Fruit fly (Drosophila melanogaster) whole organism, wandering third instar larva: ENCODE results near the gene CG4789.

ENCODE experiments used
- CG32264 ChIP-seq: fragments of 200-800 bp; sonication (Bioruptor generic); optimal IDR thresholded peaks from 2 replicates; lab custom pipeline; 2016; ENCODE audit warnings: missing biosample characterization, missing genetic modification characterization
- CG9705 ChIP-seq: fragments of 200-800 bp; sonication (Bioruptor generic); optimal IDR thresholded peaks from 2 replicates; lab custom pipeline; 2018; ENCODE audit warnings: missing biosample characterization, mild to moderate bottlenecking, missing genetic modification characterization
- Dif ChIP-seq: fragments of 200-275, 200-300 bp; sonication (Bioruptor generic); optimal IDR thresholded peaks from 2 replicates; lab custom pipeline; 2018; ENCODE audit warnings: missing biosample characterization, missing genetic modification characterization; ENCODE audit not compliant: partially characterized antibody
- GATAd ChIP-seq: sonication (Bioruptor generic); optimal IDR thresholded peaks from 2 replicates; lab custom pipeline; 2016; ENCODE audit warnings: missing biosample characterization, missing genetic modification characterization
- HLH106 ChIP-seq: fragments of 200-800 bp; optimal IDR thresholded peaks from 3 replicates; lab custom pipeline; 2019; ENCODE audit warnings: missing biosample characterization, mild to moderate bottlenecking, missing genetic modification characterization, moderate library complexity
- Hr78 ChIP-seq: fragments of >200 bp; optimal IDR thresholded peaks from 2 replicates; lab custom pipeline; 2017; ENCODE audit warnings: missing biosample characterization, missing genetic modification characterization
- Hr83 ChIP-seq: fragments of 200-300 bp; sonication (Bioruptor generic); optimal IDR thresholded peaks from 2 replicates; lab custom pipeline; 2016; ENCODE audit warnings: missing biosample characterization, mild to moderate bottlenecking, missing genetic modification characterization, moderate library complexity; ENCODE audit not compliant: poor library complexity, severe bottlenecking
- Jra ChIP-seq: sonication (Bioruptor generic); optimal IDR thresholded peaks from 2 replicates; lab custom pipeline; 2016; ENCODE audit warnings: missing biosample characterization, missing genetic modification characterization
- Mio ChIP-seq: sonication (Bioruptor generic); optimal IDR thresholded peaks from 2 replicates; lab custom pipeline; 2016; ENCODE audit warnings: missing biosample characterization, missing genetic modification characterization
- Myc ChIP-seq: fragments of >200 bp; optimal IDR thresholded peaks from 2 replicates; lab custom pipeline; 2017
- N ChIP-seq: fragments of >200 bp; optimal IDR thresholded peaks from 2 replicates; lab custom pipeline; 2018; ENCODE audit warnings: missing biosample characterization, missing external identifiers, missing genetic modification characterization
- OdsH ChIP-seq: fragments of 200-800 bp; sonication (Bioruptor generic); optimal IDR thresholded peaks from 2 replicates; lab custom pipeline; 2016; ENCODE audit warnings: missing biosample characterization, mild to moderate bottlenecking, missing genetic modification characterization
- Rel ChIP-seq, 2 experiments: fragments of 200-800 bp; sonication (Bioruptor generic) in 1 of 2; optimal IDR thresholded peaks; 2 replicates in 1 of 2; 3 replicates in 1 of 2; lab custom pipeline; 2016 to 2019; ENCODE audit warnings: mild to moderate bottlenecking in 2 of 2, missing biosample characterization in 2 of 2, missing genetic modification characterization in 2 of 2, moderate library complexity in 1 of 2
- Sp1 ChIP-seq: fragments of 200-800 bp; sonication (Bioruptor generic); optimal IDR thresholded peaks from 3 replicates; lab custom pipeline; 2019; ENCODE audit warnings: missing biosample characterization, mild to moderate bottlenecking, missing genetic modification characterization, moderate library complexity
- Vsx2 ChIP-seq: fragments of 200-300, 225-300 bp; sonication (Bioruptor generic); optimal IDR thresholded peaks from 2 replicates; lab custom pipeline; 2018; ENCODE audit warnings: missing biosample characterization, missing genetic modification characterization; ENCODE audit not compliant: partially characterized antibody
- br ChIP-seq: fragments of 200-800 bp; sonication (Bioruptor generic); optimal IDR thresholded peaks from 2 replicates; lab custom pipeline; 2016; ENCODE audit warnings: missing biosample characterization, missing genetic modification characterization
- brk ChIP-seq: fragments of 200-800 bp; sonication (Bioruptor generic); optimal IDR thresholded peaks from 2 replicates; lab custom pipeline; 2016; ENCODE audit warnings: missing biosample characterization, mild to moderate bottlenecking, missing genetic modification characterization
- dmrt93B ChIP-seq: fragments of 200-800 bp; sonication (Bioruptor generic); optimal IDR thresholded peaks from 2 replicates; lab custom pipeline; 2018; ENCODE audit warnings: missing biosample characterization, mild to moderate bottlenecking, missing genetic modification characterization
- dsf ChIP-seq: sonication (Bioruptor generic); optimal IDR thresholded peaks from 2 replicates; lab custom pipeline; 2016; ENCODE audit warnings: missing biosample characterization, missing genetic modification characterization, borderline replicate concordance
- ey ChIP-seq: fragments of 200-800 bp; sonication (Bioruptor generic); optimal IDR thresholded peaks from 2 replicates; lab custom pipeline; 2016; ENCODE audit warnings: missing biosample characterization, missing genetic modification characterization
- foxo ChIP-seq, 2 experiments: fragments of 200-800 bp; sonication (Bioruptor generic); optimal IDR thresholded peaks; 2 replicates in 1 of 2; 3 replicates in 1 of 2; lab custom pipeline; 2016 to 2017; ENCODE audit warnings: missing biosample characterization in 2 of 2, missing genetic modification characterization in 2 of 2
- fru ChIP-seq: fragments of 200-800 bp; sonication (Bioruptor generic); optimal IDR thresholded peaks from 3 replicates; lab custom pipeline; 2016; ENCODE audit warnings: missing biosample characterization, mild to moderate bottlenecking, missing genetic modification characterization
- h ChIP-seq: fragments of 200-800 bp; sonication (Bioruptor generic); optimal IDR thresholded peaks from 3 replicates; lab custom pipeline; 2016; ENCODE audit warnings: missing biosample characterization, mild to moderate bottlenecking, missing genetic modification characterization
- lola ChIP-seq: fragments of >200 bp; optimal IDR thresholded peaks from 2 replicates; lab custom pipeline; 2017; ENCODE audit warnings: missing biosample characterization, missing genetic modification characterization
- pan ChIP-seq: fragments of >200 bp; optimal IDR thresholded peaks from 2 replicates; lab custom pipeline; 2017
- psq ChIP-seq: fragments of 200-800 bp; sonication (Bioruptor generic); optimal IDR thresholded peaks from 3 replicates; lab custom pipeline; 2017; ENCODE audit warnings: missing biosample characterization, mild to moderate bottlenecking, missing genetic modification characterization, moderate library complexity
- rgr ChIP-seq: fragments of 200-800 bp; sonication (Bioruptor generic); optimal IDR thresholded peaks from 3 replicates; lab custom pipeline; 2016; ENCODE audit warnings: missing biosample characterization, mild to moderate bottlenecking, missing genetic modification characterization
- sage ChIP-seq: fragments of 200-800 bp; sonication (Bioruptor generic); optimal IDR thresholded peaks from 2 replicates; lab custom pipeline; 2016; ENCODE audit warnings: missing biosample characterization, mild to moderate bottlenecking, missing genetic modification characterization
- sv ChIP-seq: fragments of 200-800 bp; sonication (Bioruptor generic); optimal IDR thresholded peaks from 3 replicates; lab custom pipeline; 2016; ENCODE audit warnings: missing biosample characterization, missing genetic modification characterization
- tai ChIP-seq: sonication (Bioruptor generic); optimal IDR thresholded peaks from 2 replicates; lab custom pipeline; 2016; ENCODE audit warnings: missing biosample characterization, missing genetic modification characterization
- usp ChIP-seq: fragments of >200 bp; optimal IDR thresholded peaks from 2 replicates; lab custom pipeline; 2017; ENCODE audit warnings: missing biosample characterization, missing genetic modification characterization

Gene CG4789

dm6 chrX:16803299-16803698 is 2.6 kb downstream of the CG4789 start, which contains the start of the genes Rai1 and CG13005:
Gene Rai1, minus strand, starts transcription at chrX:16803344.
Gene CG13005, plus strand, starts transcription at chrX:16803650.
- no peak for TF ChIP-seq Sp1 (GFP tag; lab: Kevin White, UChicago)
- TF ChIP-seq CG9705, result no peak
- peak; percentile 67 for TF ChIP-seq Myc (lab: Kevin White, UChicago)

dm6 chrX:16805768-16806167 is 5.0 kb downstream of the CG4789 start, which contains the start of gene ppk28:
Gene ppk28, plus strand, starts transcription at chrX:16806068.
- TF ChIP-seq psq (no peak), h (GFP tag; lab: Kevin White, UChicago) (no peak), pan (lab: Kevin White, UChicago) (no peak), Hr83 (GFP tag; lab: Kevin White, UChicago) (no peak), Dif (GFP tag; lab: Kevin White, UChicago) (no peak), dmrt93B (no peak), Jra (no peak), lola (no peak), brk (GFP tag; lab: Kevin White, UChicago) (no peak)

DNA sequence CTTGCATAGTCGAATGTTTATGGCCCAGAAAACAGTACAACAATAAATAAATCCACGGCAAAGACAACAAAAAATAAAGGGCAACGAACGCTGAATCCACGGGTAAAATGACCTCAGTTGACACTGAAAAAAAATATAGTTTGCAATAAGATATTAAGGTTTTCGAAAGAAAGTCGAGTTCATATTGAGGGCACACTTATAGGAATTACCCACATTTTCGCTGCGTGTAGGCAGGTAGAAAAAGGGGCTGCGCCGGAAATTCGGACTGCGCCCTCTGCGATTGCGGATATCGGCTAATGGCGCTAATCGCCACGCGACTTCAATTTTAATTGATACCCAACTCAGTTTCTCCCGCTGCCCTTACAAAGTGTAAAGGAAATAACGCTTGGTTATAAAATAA is 7.9 kb downstream of the CG4789 start:
- TF ChIP-seq Dif (GFP tag; lab: Kevin White, UChicago), result no peak
- TF ChIP-seq, all 38 proteins: peak for 0

DNA sequence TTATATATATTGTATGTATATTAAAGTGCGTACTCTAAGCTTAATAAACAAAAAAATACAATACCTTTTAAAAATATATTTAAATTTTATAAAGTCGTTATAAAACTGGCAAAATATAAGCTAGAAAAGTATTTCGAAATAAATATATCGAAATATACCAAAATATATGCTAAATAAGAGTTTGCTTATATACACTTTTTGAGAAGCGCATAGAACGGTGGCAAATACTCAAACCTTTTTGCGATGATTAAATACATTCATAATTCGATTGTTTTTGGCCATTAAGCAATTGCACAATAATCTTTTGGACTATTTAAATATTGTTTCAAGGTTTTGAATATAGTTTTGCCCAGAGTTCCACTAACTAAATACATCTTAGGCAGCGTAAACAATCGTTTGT is 8.4 kb downstream of the CG4789 start:
- TF ChIP-seq tai (GFP tag; lab: Kevin White, UChicago) (no peak), dmrt93B (no peak), brk (GFP tag; lab: Kevin White, UChicago) (no peak), psq (no peak), pan (lab: Kevin White, UChicago) (no peak), GATAd (GFP tag; lab: Kevin White, UChicago) (no peak), Myc (lab: Kevin White, UChicago) (no peak), sv (GFP tag; lab: Kevin White, UChicago) (no peak), br (no peak), sage (GFP tag; lab: Kevin White, UChicago) (no peak), dsf (no peak), HLH106 (tag; lab: Kevin White, UChicago) (no peak), N (GFP tag; lab: Kevin White, UChicago) (no peak), Jra (no peak), Rel (GFP tag; optimal IDR thresholded peaks at IDR 0.05; lab: Kevin White, UChicago) (no peak), Rel (tag; optimal IDR thresholded peaks at IDR 0.05; lab: Kevin White, UChicago) (no peak), rgr (GFP tag; lab: Kevin White, UChicago) (no peak)

DNA sequence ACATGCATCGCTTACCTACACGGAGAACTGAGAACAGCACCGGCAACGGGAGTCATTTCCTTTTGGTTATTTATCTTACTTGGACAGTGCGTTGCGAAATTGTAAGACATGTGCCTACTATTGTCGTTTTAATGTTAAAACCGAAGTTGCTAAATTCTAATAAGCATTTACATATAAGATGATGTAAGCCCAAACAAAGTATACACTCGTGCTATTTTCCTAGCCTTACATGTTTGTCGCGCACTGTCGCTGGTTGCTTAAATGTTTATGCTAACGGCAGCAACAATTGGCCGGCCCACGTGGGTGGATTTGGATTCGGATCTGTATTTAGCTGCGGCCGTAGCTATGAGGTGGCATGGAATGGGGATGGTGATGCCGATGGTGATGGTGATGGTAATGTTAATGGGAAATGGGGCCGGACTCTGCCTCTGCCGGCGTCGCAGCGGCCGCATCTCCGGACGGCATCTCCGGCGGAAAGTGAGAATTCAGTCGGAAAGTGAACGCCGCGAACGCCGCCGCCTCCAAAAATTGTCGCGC is 10.6 kb downstream of the CG4789 start, which contains the start of gene CG4829:
Gene CG4829, plus strand, starts transcription at position 487 of the 537 bp plus-strand sequence.
- TF ChIP-seq h (GFP tag; lab: Kevin White, UChicago), result peak; percentile 65
- peak; percentile 9 for TF ChIP-seq OdsH (GFP tag; lab: Kevin White, UChicago)
- no peak for TF ChIP-seq Jra
- peak; percentile 40 for TF ChIP-seq fru (GFP tag; lab: Kevin White, UChicago)
- TF ChIP-seq foxo (GFP tag; optimal IDR thresholded peaks at IDR 0.05; lab: Kevin White, UChicago), result peak in 1 of 2 experiments; percentile 42
- TF ChIP-seq br, result peak; percentile 31
- TF ChIP-seq dmrt93B, result peak; percentile 32
- TF ChIP-seq rgr (GFP tag; lab: Kevin White, UChicago), result peak; percentile 40
- TF ChIP-seq ey, result peak; percentile 33
- TF ChIP-seq Myc (lab: Kevin White, UChicago), result no peak
- TF ChIP-seq sv (GFP tag; lab: Kevin White, UChicago), result peak; percentile 54
- TF ChIP-seq Vsx2 (GFP tag; lab: Kevin White, UChicago), result no peak
- TF ChIP-seq Sp1 (GFP tag; lab: Kevin White, UChicago), result peak; percentile 14
- TF ChIP-seq HLH106 (tag; lab: Kevin White, UChicago), result peak; percentile 64
- no peak for TF ChIP-seq N (GFP tag; lab: Kevin White, UChicago)
- TF ChIP-seq, all 38 proteins: peak for 11

- no peak for TF ChIP-seq CG32264
- no peak for TF ChIP-seq ey
- TF ChIP-seq tai (GFP tag; lab: Kevin White, UChicago), result no peak
- TF ChIP-seq pan (lab: Kevin White, UChicago), result no peak
- no peak for TF ChIP-seq fru (GFP tag; lab: Kevin White, UChicago)
- no peak for TF ChIP-seq Hr78 (GFP tag; lab: Kevin White, UChicago)
- no peak for TF ChIP-seq HLH106 (tag; lab: Kevin White, UChicago)
- no peak for TF ChIP-seq foxo (GFP tag; optimal IDR thresholded peaks at IDR 0.05; lab: Kevin White, UChicago)
- TF ChIP-seq usp (GFP tag; lab: Kevin White, UChicago), result no peak
- TF ChIP-seq Rel (GFP tag; optimal IDR thresholded peaks at IDR 0.05; lab: Kevin White, UChicago), result no peak
- TF ChIP-seq Rel (tag; optimal IDR thresholded peaks at IDR 0.05; lab: Kevin White, UChicago), result no peak
- TF ChIP-seq OdsH (GFP tag; lab: Kevin White, UChicago), result no peak
- TF ChIP-seq Mio (GFP tag; lab: Kevin White, UChicago), result no peak
- no peak for TF ChIP-seq psq
- TF ChIP-seq lola, result no peak
- TF ChIP-seq sv (GFP tag; lab: Kevin White, UChicago), result no peak
- TF ChIP-seq CG9705, result no peak
- no peak for TF ChIP-seq Jra
Observed at dm6 chrX:16813226-16813625, 12.5 kb downstream of the CG4789 start.
